Fruit fly (Drosophila melanogaster) whole organism, embryonic: Measurements from ENCODE around the gene CG5886.

Experiments
- Abd-B ChIP-seq: fragments of 200-800 bp; sonication (Bioruptor generic); optimal IDR thresholded peaks from 2 replicates; lab custom pipeline; 2018; ENCODE audit warnings: missing biosample characterization, mild to moderate bottlenecking, missing genetic modification characterization, moderate library complexity
- Aef1 ChIP-seq: fragments of 200-800 bp; sonication (Bioruptor generic); IDR thresholded peaks from 3 replicates; pipeline ENCODE4 v1.3.6; 2022; ENCODE audit warnings: missing biosample characterization, missing genetic modification characterization
- Awh ChIP-seq: fragments of 200-800 bp; sonication (Bioruptor generic); IDR thresholded peaks from 2 replicates; pipeline ENCODE4, ENCODE4 v1.3.6; 2022; ENCODE audit warnings: missing biosample characterization, missing genetic modification characterization
- CG10979 ChIP-seq: fragments of 200-800 bp; sonication (Bioruptor generic); optimal IDR thresholded peaks from 2 replicates; lab custom pipeline; 2018; ENCODE audit warnings: missing biosample characterization, mild to moderate bottlenecking, missing genetic modification characterization, moderate library complexity
- CG18599 ChIP-seq: fragments of 200-800 bp; sonication (Bioruptor generic); optimal IDR thresholded peaks from 3 replicates; lab custom pipeline; 2017; ENCODE audit warnings: missing biosample characterization, missing genetic modification characterization, mild to moderate bottlenecking, moderate library complexity, missing genetic modification reagents
- CG3281 ChIP-seq: fragments of 200-800 bp; sonication (Bioruptor generic); optimal IDR thresholded peaks from 3 replicates; lab custom pipeline; 2017; ENCODE audit warnings: missing biosample characterization, mild to moderate bottlenecking, missing genetic modification characterization
- CG3847 ChIP-seq: fragments of 200-800 bp; sonication (Bioruptor generic); IDR thresholded peaks from 2 replicates; pipeline ENCODE4 v1.3.6; 2022; ENCODE audit warnings: missing biosample characterization, missing genetic modification characterization
- CG4360 ChIP-seq: fragments of 200-800 bp; sonication (Bioruptor generic); IDR thresholded peaks from 2 replicates; pipeline ENCODE4 v1.3.6; 2022; ENCODE audit warnings: missing biosample characterization, missing genetic modification characterization
- CG4617 ChIP-seq: fragments of 200-800 bp; sonication (Bioruptor generic); optimal IDR thresholded peaks from 3 replicates; lab custom pipeline; 2016; ENCODE audit warnings: missing biosample characterization, missing genetic modification characterization, borderline replicate concordance
- CG4707 ChIP-seq: fragments of 200-800 bp; sonication (Bioruptor generic); optimal IDR thresholded peaks from 2 replicates; lab custom pipeline; 2018; ENCODE audit warnings: missing biosample characterization, mild to moderate bottlenecking, missing genetic modification characterization, moderate library complexity
- CG6654 ChIP-seq: fragments of 200-800 bp; sonication (Bioruptor generic); optimal IDR thresholded peaks from 2 replicates; lab custom pipeline; 2017; ENCODE audit warnings: missing biosample characterization, mild to moderate bottlenecking, missing genetic modification characterization
- CG6765 ChIP-seq: fragments of 200-800 bp; sonication (Bioruptor generic); optimal IDR thresholded peaks from 3 replicates; lab custom pipeline; 2017; ENCODE audit warnings: missing biosample characterization, mild to moderate bottlenecking, missing genetic modification characterization
- CG6813 ChIP-seq: fragments of 200-800 bp; sonication (Bioruptor generic); optimal IDR thresholded peaks from 2 replicates; lab custom pipeline; 2017; ENCODE audit warnings: missing biosample characterization, missing genetic modification characterization, mild to moderate bottlenecking, moderate library complexity, missing genetic modification reagents
- CG8765 ChIP-seq: fragments of 200-800 bp; sonication (Bioruptor generic); IDR thresholded peaks from 2 replicates; pipeline ENCODE4 v1.3.6; 2022; ENCODE audit warnings: missing biosample characterization, missing genetic modification characterization
- CG9727 ChIP-seq: fragments of 200-800 bp; sonication (Bioruptor generic); optimal IDR thresholded peaks from 3 replicates; lab custom pipeline; 2017; ENCODE audit warnings: missing biosample characterization, mild to moderate bottlenecking, missing genetic modification characterization
- CG9817 ChIP-seq: fragments of 200-800 bp; sonication (Bioruptor generic); optimal IDR thresholded peaks from 2 replicates; lab custom pipeline; 2018; ENCODE audit warnings: missing biosample characterization, mild to moderate bottlenecking, missing genetic modification characterization, moderate library complexity
- CTCF ChIP-seq: fragments of 200-800 bp; sonication (Bioruptor generic); optimal IDR thresholded peaks from 2 replicates; lab custom pipeline; 2017; ENCODE audit warnings: missing biosample characterization, mild to moderate bottlenecking, missing genetic modification characterization, moderate library complexity
- D19A ChIP-seq: fragments of 200-800 bp; optimal IDR thresholded peaks from 3 replicates; lab custom pipeline; 2019; ENCODE audit warnings: missing biosample characterization, mild to moderate bottlenecking, missing genetic modification characterization, moderate library complexity
- Dfd ChIP-seq, 2 experiments: fragments of >200 bp; optimal IDR thresholded peaks; 2 replicates each; lab custom pipeline; 2017; ENCODE audit warnings: missing biosample characterization in 2 of 2, missing genetic modification characterization in 2 of 2
- Dip2 ChIP-seq: fragments of 200-800 bp; sonication (Bioruptor generic); IDR thresholded peaks from 2 replicates; pipeline ENCODE4 v1.3.6; 2022; ENCODE audit warnings: missing biosample characterization, missing genetic modification characterization
- Doc2 ChIP-seq: fragments of 200-800 bp; sonication (Bioruptor generic); IDR thresholded peaks from 2 replicates; pipeline ENCODE4 v1.3.6; 2022; ENCODE audit warnings: missing biosample characterization, missing genetic modification characterization
- HHEX ChIP-seq: fragments of 200-800 bp; sonication (Bioruptor generic); optimal IDR thresholded peaks from 3 replicates; lab custom pipeline; 2017; ENCODE audit warnings: missing biosample characterization, mild to moderate bottlenecking, missing genetic modification characterization, missing genetic modification reagents
- HLH54F ChIP-seq: fragments of 200-800 bp; sonication (Bioruptor generic); optimal IDR thresholded peaks from 3 replicates; lab custom pipeline; 2016; ENCODE audit warnings: missing biosample characterization, missing genetic modification characterization
- Hmr ChIP-seq: fragments of 200-800 bp; sonication (Bioruptor generic); optimal IDR thresholded peaks from 3 replicates; lab custom pipeline; 2017; ENCODE audit warnings: mild to moderate bottlenecking, missing biosample characterization, missing genetic modification reagents, missing genetic modification characterization
- NC2β ChIP-seq: fragments of 200-800 bp; sonication (Bioruptor generic); optimal IDR thresholded peaks from 2 replicates; lab custom pipeline; 2016; ENCODE audit warnings: missing biosample characterization, missing genetic modification characterization
- Ssrp ChIP-seq: fragments of 200-800 bp; sonication (Bioruptor generic); optimal IDR thresholded peaks from 2 replicates; lab custom pipeline; 2018; ENCODE audit warnings: missing biosample characterization, mild to moderate bottlenecking, missing genetic modification characterization, moderate library complexity
- abd-A ChIP-seq: fragments of 200-800 bp; sonication (Bioruptor generic); optimal IDR thresholded peaks from 3 replicates; lab custom pipeline; 2019; ENCODE audit warnings: missing biosample characterization, mild to moderate bottlenecking, missing genetic modification characterization, moderate library complexity
- ac ChIP-seq: fragments of 200-800 bp; sonication (Bioruptor generic); optimal IDR thresholded peaks from 3 replicates; lab custom pipeline; 2017; ENCODE audit warnings: missing biosample characterization, mild to moderate bottlenecking, missing genetic modification characterization
- al ChIP-seq: fragments of 200-800 bp; sonication (Bioruptor generic); IDR thresholded peaks from 2 replicates; pipeline ENCODE4 v1.3.6; 2022; ENCODE audit warnings: missing biosample characterization, missing genetic modification characterization
- az2 ChIP-seq: fragments of 200-800 bp; sonication (Bioruptor generic); optimal IDR thresholded peaks from 3 replicates; lab custom pipeline; 2016; ENCODE audit warnings: missing biosample characterization, missing genetic modification characterization
- btn ChIP-seq: fragments of 200-800 bp; sonication (Bioruptor generic); optimal IDR thresholded peaks from 2 replicates; lab custom pipeline; 2016; ENCODE audit warnings: missing biosample characterization, missing genetic modification characterization
- chn ChIP-seq: fragments of 200-800 bp; sonication (Bioruptor generic); optimal IDR thresholded peaks from 2 replicates; lab custom pipeline; 2016; ENCODE audit warnings: missing biosample characterization, missing genetic modification characterization
- exex ChIP-seq: fragments of 200-800 bp; sonication (Bioruptor generic); optimal IDR thresholded peaks from 4 replicates; lab custom pipeline; 2018; ENCODE audit warnings: missing biosample characterization, mild to moderate bottlenecking, missing genetic modification characterization, moderate library complexity
- fru ChIP-seq: fragments of >200 bp; optimal IDR thresholded peaks from 2 replicates; lab custom pipeline; 2017
- lab ChIP-seq: fragments of 200-800 bp; sonication (Bioruptor generic); optimal IDR thresholded peaks from 3 replicates; lab custom pipeline; 2017; ENCODE audit warnings: missing biosample characterization, missing genetic modification characterization, mild to moderate bottlenecking, moderate library complexity, missing genetic modification reagents
- pho ChIP-seq: fragments of 200-800 bp; sonication (Bioruptor generic); optimal IDR thresholded peaks from 2 replicates; lab custom pipeline; 2016; ENCODE audit warnings: missing biosample characterization, missing genetic modification characterization
- rib ChIP-seq: fragments of 200-800 bp; sonication (Bioruptor generic); IDR thresholded peaks from 2 replicates; pipeline ENCODE4 v1.3.6; 2022; ENCODE audit warnings: missing biosample characterization, missing genetic modification characterization
- run ChIP-seq: fragments of 200-800 bp; sonication (Bioruptor generic); optimal IDR thresholded peaks from 3 replicates; lab custom pipeline; 2018; ENCODE audit warnings: missing biosample characterization, mild to moderate bottlenecking, missing genetic modification characterization
- schlank ChIP-seq: fragments of 200-800 bp; sonication (Bioruptor generic); optimal IDR thresholded peaks from 2 replicates; lab custom pipeline; 2018; ENCODE audit warnings: missing biosample characterization, mild to moderate bottlenecking, missing genetic modification characterization
- sens ChIP-seq: fragments of 200-800 bp; sonication (Bioruptor generic); peaks from one replicate; lab custom pipeline; 2016; ENCODE audit warnings: missing biosample characterization, missing genetic modification characterization
- slbo ChIP-seq: fragments of 200-800 bp; sonication (Bioruptor generic); IDR thresholded peaks from 2 replicates; pipeline ENCODE4 v1.3.6; 2022; ENCODE audit warnings: missing biosample characterization, missing genetic modification characterization
- wek ChIP-seq: fragments of 200-800 bp; sonication (Bioruptor generic); optimal IDR thresholded peaks from 3 replicates; lab custom pipeline; 2018; ENCODE audit warnings: missing biosample characterization, mild to moderate bottlenecking, missing genetic modification characterization, moderate library complexity

CG5886 gene

DNA sequence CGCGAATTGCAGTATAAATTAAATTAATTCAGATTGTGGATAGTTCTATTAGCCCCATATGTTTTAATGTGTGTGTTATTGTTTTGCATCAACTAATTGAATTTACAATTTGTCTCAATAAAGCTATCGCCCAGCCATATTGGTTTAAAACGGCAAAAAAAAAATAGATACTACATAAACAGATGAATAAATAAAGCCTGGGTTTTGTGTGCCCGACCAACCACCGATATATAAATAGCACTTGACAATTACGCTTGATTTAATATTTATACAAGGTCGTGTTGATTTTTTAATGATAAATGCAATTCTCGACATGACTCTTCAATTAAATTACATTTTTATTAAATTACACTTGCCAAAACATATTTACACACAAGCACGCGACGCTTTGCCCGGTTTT is 19.0 kb downstream of the CG5886 start (continued):
- TF ChIP-seq Hmr (GFP tag; lab: Kevin White, UChicago) (peak; percentile 75), wek (GFP tag; lab: Kevin White, UChicago) (no peak), CG4707 (no peak), CG9727 (GFP tag; lab: Kevin White, UChicago) (no peak), Ssrp (tag; lab: Kevin White, UChicago) (no peak), CG6765 (GFP tag; lab: Kevin White, UChicago) (peak; percentile 51), CG9817 (no peak), al (no peak), schlank (peak; percentile 16), rib (GFP tag; lab: Robert Waterston, UW) (no peak), exex (no peak), ac (no peak), HHEX (no peak), Abd-B (GFP tag; lab: Kevin White, UChicago) (no peak), lab (GFP tag; lab: Kevin White, UChicago) (peak; percentile 68), CG18599 (GFP tag; lab: Kevin White, UChicago) (peak; percentile 56), CG6813 (GFP tag; lab: Kevin White, UChicago) (peak; percentile 10), CG10979 (tag; lab: Kevin White, UChicago) (no peak), CG3281 (GFP tag; lab: Kevin White, UChicago) (peak; percentile 51), pho (peak; percentile 2)

- TF ChIP-seq sens (GFP tag; lab: Kevin White, UChicago) (peak; percentile 14), chn (GFP tag; lab: Kevin White, UChicago) (no peak), CTCF (GFP tag; lab: Kevin White, UChicago) (peak; percentile 86)
These were observed 25.2 kb downstream of the CG5886 start for dm6 chr3R:25876639-25877038.

dm6 chr3R:25877064-25877463 is 25.6 kb downstream of the CG5886 start:
- TF ChIP-seq CG3847 (GFP tag; lab: Robert Waterston, UW) (no peak), Doc2 (GFP tag; lab: Robert Waterston, UW) (no peak), D19A (tag; lab: Kevin White, UChicago) (no peak), Dip2 (GFP tag; lab: Robert Waterston, UW) (no peak), run (no peak), CG4360 (GFP tag; lab: Robert Waterston, UW) (no peak), btn (no peak), CG4617 (no peak), CG6654 (GFP tag; lab: Kevin White, UChicago) (no peak), slbo (GFP tag; lab: Robert Waterston, UW) (no peak), CG8765 (GFP tag; lab: Robert Waterston, UW) (no peak), NC2β (GFP tag; lab: Kevin White, UChicago) (no peak), az2 (GFP tag; lab: Kevin White, UChicago) (no peak), Aef1 (GFP tag; lab: Robert Waterston, UW) (no peak), Awh (no peak), HLH54F (GFP tag; lab: Kevin White, UChicago) (no peak), fru (lab: Kevin White, UChicago) (no peak), abd-A (tag; lab: Kevin White, UChicago) (no peak), Dfd (GFP tag; optimal IDR thresholded peaks at IDR 0.05; lab: Kevin White, UChicago) (no peak)
